Fruit fly (Drosophila melanogaster): ENCODE data around the gene Tspo.

- peak; percentile 63 for TF ChIP-seq Sox15 (GFP tag; optimal IDR thresholded peaks at IDR 0.05)
- peak; percentile 63 for TF ChIP-seq CG11762 (GFP tag; optimal IDR thresholded peaks at IDR 0.05; ENCODE audit: insufficient read depth)
- TF ChIP-seq fkh (GFP tag; optimal IDR thresholded peaks at IDR 0.05), result no peak
- TF ChIP-seq CG4318 (GFP tag; optimal IDR thresholded peaks at IDR 0.05), result peak; percentile 48
- peak; percentile 31 to 57 for TF ChIP-seq salr (GFP tag; optimal IDR thresholded peaks at IDR 0.05)
- TF ChIP-seq CG10631 (GFP tag; optimal IDR thresholded peaks at IDR 0.05), result peak; percentile 76
- peak; percentile 49 for TF ChIP-seq Lpt (GFP tag; optimal IDR thresholded peaks at IDR 0.05)
- peak; percentile 57 for TF ChIP-seq fd85E (GFP tag; optimal IDR thresholded peaks at IDR 0.05)
- TF ChIP-seq dsx (GFP tag; optimal IDR thresholded peaks at IDR 0.05; ENCODE audit: poor library complexity, severe bottlenecking), result peak; percentile 65
- TF ChIP-seq Eip93F (GFP tag; optimal IDR thresholded peaks at IDR 0.05), result no peak
- peak; percentile 74 for TF ChIP-seq net (GFP tag; optimal IDR thresholded peaks at IDR 0.05)
- peak; percentile 73 for TF ChIP-seq CG7368 (GFP tag; optimal IDR thresholded peaks at IDR 0.05)
- TF ChIP-seq CG16779 (tag; optimal IDR thresholded peaks at IDR 0.05), result peak; percentile 15
Measured at dm6 chr2L:516032-516993, 43.1 kb upstream of the Tspo start.
